Fruit fly (Drosophila melanogaster): ENCODE results near the gene CG6271.

The CG6271 gene

DNA sequence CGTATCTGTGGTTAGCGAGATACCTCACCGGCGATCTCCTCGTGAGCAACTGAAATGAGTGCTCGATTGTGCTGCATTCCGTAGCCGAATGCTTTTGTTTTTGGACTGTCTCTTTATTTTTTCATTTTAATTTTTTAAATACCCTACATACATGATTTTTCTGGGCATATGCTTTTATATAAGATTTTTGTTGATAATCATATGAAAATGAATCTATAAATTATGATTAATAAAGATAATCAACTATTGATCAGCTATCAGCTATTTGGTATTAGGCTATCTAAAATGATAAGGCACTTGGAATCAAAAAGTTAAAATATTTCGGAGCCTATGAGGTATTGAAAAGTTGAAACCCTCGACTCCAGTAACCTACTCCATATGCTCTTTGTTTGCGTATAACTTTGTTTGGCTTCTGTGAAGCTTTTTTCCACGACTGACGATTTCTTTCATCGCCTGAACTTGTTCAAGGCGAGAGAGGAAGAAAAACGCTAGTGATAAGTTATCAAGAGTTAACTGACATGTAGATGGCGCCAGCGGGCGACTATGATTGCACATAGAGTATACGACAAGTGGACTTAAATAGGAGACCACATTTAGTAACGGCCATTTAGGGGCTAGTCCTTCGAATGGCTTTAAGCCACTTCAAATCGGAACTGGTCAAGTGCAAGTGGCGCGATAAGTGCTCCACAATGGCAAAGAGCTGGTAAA, 36.0 kb downstream of the CG6271 start, which contains the start of gene CG31076 (continued):
- no peak for TF ChIP-seq fru (optimal IDR thresholded peaks at IDR 0.05)
- TF ChIP-seq Sox100B (GFP tag; optimal IDR thresholded peaks at IDR 0.05): peak; percentile 59
- TF ChIP-seq ttk (GFP tag; IDR thresholded peaks at IDR 0.05): 0 out of 2 replicates have a peak, but pooled peaks have one; percentile 7
- TF ChIP-seq CG8089 (GFP tag; optimal IDR thresholded peaks at IDR 0.05): no peak
- peak; percentile 46; the same call in 2 of the 3 replicates for TF ChIP-seq tgo (GFP tag; IDR thresholded peaks at IDR 0.05)
- TF ChIP-seq CG17385 (GFP tag; optimal IDR thresholded peaks at IDR 0.05): peak; percentile 6
- peak; percentile 18 for TF ChIP-seq Meics (GFP tag; optimal IDR thresholded peaks at IDR 0.05)
- TF ChIP-seq Camta (GFP tag; optimal IDR thresholded peaks at IDR 0.05): peak; percentile 14
- TF ChIP-seq ash1 (GFP tag; optimal IDR thresholded peaks at IDR 0.05): no peak
- TF ChIP-seq dysf (GFP tag; IDR thresholded peaks at IDR 0.05): peak; percentile 43; the same call in 1 of the 3 replicates
- peak; percentile 55 for TF ChIP-seq Ets65A (GFP tag)
- TF ChIP-seq br (optimal IDR thresholded peaks at IDR 0.05): no peak
- peak; percentile 78 for TF ChIP-seq lbe (GFP tag; optimal IDR thresholded peaks at IDR 0.05)
- TF ChIP-seq CG18599 (GFP tag; optimal IDR thresholded peaks at IDR 0.05): peak; percentile 41
- TF ChIP-seq prd (optimal IDR thresholded peaks at IDR 0.05): no peak
- peak; percentile 37; the same call in 1 of the 3 replicates for TF ChIP-seq prd (GFP tag; IDR thresholded peaks at IDR 0.05)
- peak; percentile 9 for TF ChIP-seq mam (GFP tag; optimal IDR thresholded peaks at IDR 0.05)
- peak; percentile 31 for TF ChIP-seq Nf-YC (tag; optimal IDR thresholded peaks at IDR 0.05)
- TF ChIP-seq ap (GFP tag; IDR thresholded peaks at IDR 0.05): no peak
- no peak for TF ChIP-seq stwl (tag; optimal IDR thresholded peaks at IDR 0.05)
- TF ChIP-seq CG11695 (GFP tag; IDR thresholded peaks at IDR 0.05): 0 out of 3 replicates have a peak, but pooled peaks have one; percentile 35
- TF ChIP-seq ems (GFP tag; optimal IDR thresholded peaks at IDR 0.05): no peak
- peak; percentile 35 for TF ChIP-seq CG30403 (GFP tag; optimal IDR thresholded peaks at IDR 0.05)
- no peak for TF ChIP-seq CG6175 (GFP tag; IDR thresholded peaks at IDR 0.05)
- TF ChIP-seq E2f1 (GFP tag; IDR thresholded peaks at IDR 0.05): peak; percentile 32; the same call in 1 of the 2 replicates
- peak; percentile 70 for TF ChIP-seq CG2678 (tag; optimal IDR thresholded peaks at IDR 0.05)
- TF ChIP-seq CG18476 (GFP tag; optimal IDR thresholded peaks at IDR 0.05): peak; percentile 10
- peak; percentile 18 for TF ChIP-seq Hmr (GFP tag; optimal IDR thresholded peaks at IDR 0.05)
- TF ChIP-seq lilli (GFP tag; optimal IDR thresholded peaks at IDR 0.05): peak; percentile 11
- TF ChIP-seq CG13296 (GFP tag; optimal IDR thresholded peaks at IDR 0.05): peak; percentile 42
- TF ChIP-seq exex (tag; optimal IDR thresholded peaks at IDR 0.05): peak; percentile 65
- no peak for TF ChIP-seq CG34422 (GFP tag; IDR thresholded peaks at IDR 0.05)
- peak; percentile 28 for TF ChIP-seq CG5180 (GFP tag; optimal IDR thresholded peaks at IDR 0.05)
- peak; percentile 49 for TF ChIP-seq CG13424 (tag; optimal IDR thresholded peaks at IDR 0.05)
- peak; percentile 53 for TF ChIP-seq Sox102F (GFP tag; optimal IDR thresholded peaks at IDR 0.05)
- TF ChIP-seq Dip2 (GFP tag; IDR thresholded peaks at IDR 0.05): peak; percentile 88
- TF ChIP-seq Fer3 (tag; optimal IDR thresholded peaks at IDR 0.05): peak; percentile 14
- peak; percentile 9 for TF ChIP-seq CG34376 (GFP tag; optimal IDR thresholded peaks at IDR 0.05)
- TF ChIP-seq CG6689 (GFP tag; IDR thresholded peaks at IDR 0.05): peak; percentile 31; the same call in 1 of the 2 replicates
- TF ChIP-seq Blimp-1 (GFP tag; optimal IDR thresholded peaks at IDR 0.05): peak; percentile 35
- TF ChIP-seq hkb (optimal IDR thresholded peaks at IDR 0.05): no peak
- no peak for TF ChIP-seq hkb (GFP tag; IDR thresholded peaks at IDR 0.05)
- TF ChIP-seq nmo (GFP tag; optimal IDR thresholded peaks at IDR 0.05): peak; percentile 28
- TF ChIP-seq D19A (tag; optimal IDR thresholded peaks at IDR 0.05): peak; percentile 86
- TF ChIP-seq bcd (GFP tag; optimal IDR thresholded peaks at IDR 0.05): peak; percentile 18
- peak; percentile 48; the same call in 1 of the 2 replicates for TF ChIP-seq CG31441 (GFP tag; IDR thresholded peaks at IDR 0.05)
- TF ChIP-seq D19B (GFP tag; optimal IDR thresholded peaks at IDR 0.05): peak; percentile 92
- TF ChIP-seq CG9437 (GFP tag; optimal IDR thresholded peaks at IDR 0.05): peak; percentile 14
- peak; percentile 14 for TF ChIP-seq Asciz (GFP tag; optimal IDR thresholded peaks at IDR 0.05)
- peak; percentile 77 for TF ChIP-seq sd (tag; optimal IDR thresholded peaks at IDR 0.05)
